Fruit fly (Drosophila melanogaster) S2 (cell line): Measurements from ENCODE around the gene CG10561.

ENCODE experiments used
- CG8478 ChIP-seq: fragments of >200 bp; optimal IDR thresholded peaks from 2 replicates; lab custom pipeline; 2018
- CTCF ChIP-seq, 2 experiments: fragments of >200 bp; optimal IDR thresholded peaks; 2 replicates each; lab custom pipeline; 2018

DNA sequence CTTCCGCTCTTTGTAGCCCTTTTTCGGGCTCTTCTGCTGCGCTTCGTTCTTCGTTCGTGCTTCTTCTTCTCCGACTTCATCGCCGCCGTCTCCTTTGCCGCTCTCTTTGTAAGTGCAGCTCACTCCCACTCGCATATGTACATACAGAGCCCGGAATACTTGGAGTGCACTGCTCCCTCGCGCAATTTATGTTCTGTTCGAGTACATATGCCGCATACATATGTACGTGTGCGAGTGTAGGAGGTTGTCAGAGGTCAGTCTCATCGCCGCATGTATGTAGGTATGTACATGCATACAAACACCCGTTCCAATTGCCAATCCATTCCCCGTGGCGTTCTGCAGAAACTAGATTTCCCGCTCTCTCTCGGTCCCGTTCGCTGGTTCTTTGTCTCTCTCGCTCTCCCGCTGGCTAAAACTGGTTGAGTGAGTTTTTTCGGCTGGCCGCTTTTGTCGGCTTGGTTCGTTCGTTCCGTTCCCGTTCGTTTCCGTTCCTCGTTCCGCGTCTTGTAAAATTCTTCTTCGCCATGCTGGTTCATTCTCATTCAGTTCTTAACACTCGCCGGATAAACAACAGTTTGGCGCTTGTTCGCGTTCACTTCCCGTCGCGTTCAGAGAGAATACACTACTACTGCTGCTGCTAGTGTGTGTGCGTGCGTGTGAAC lies 43.9 kb downstream of the CG10561 start:
- TF ChIP-seq CG8478 (lab: Kevin White, UChicago) (no peak), CTCF (optimal IDR thresholded peaks at IDR 0.05; lab: Kevin White, UChicago) (no peak)
